Worm (Caenorhabditis elegans): ENCODE data around the gene Y39E4B.5.

- no peak for TF ChIP-seq him-1 (tag; optimal IDR thresholded peaks at IDR 0.05)
- TF ChIP-seq W03F9.2 (tag; optimal IDR thresholded peaks at IDR 0.05), result no peak
- no peak for TF ChIP-seq dao-5 (tag; optimal IDR thresholded peaks at IDR 0.05)
Observed at ce11 chrIII:13208978-13209377, 39.3 kb downstream of the Y39E4B.5 start.

Data from whole organism, L4/young adult.